Fruit fly (Drosophila melanogaster): ENCODE results near the gene atms.

atms gene

dm6 chr3R:4825188-4825587 lies 75.4 kb downstream of the atms start:
- no peak for TF ChIP-seq CG17801 (GFP tag; optimal IDR thresholded peaks at IDR 0.05; ENCODE audit: partially characterized antibody)

Measured in ovary, adult (tissue).